Worm (Caenorhabditis elegans) whole organism, L1 larva: ENCODE data around the gene grd-9.
A peak's percentile ranks its signal among the peaks of the same experiment; 100 is the strongest.

Experiments
- Y116A8C.19 ChIP-seq: sonication (generic microtip); optimal IDR thresholded peaks from 2 replicates; lab custom pipeline; 2016; ENCODE audit warnings: missing compliant biosample characterization, missing genetic modification characterization, borderline replicate concordance
- alr-1 ChIP-seq: fragments of 200-800 bp; sonication (Bioruptor generic); optimal IDR thresholded peaks from 2 replicates; lab custom pipeline; 2018; ENCODE audit warnings: borderline replicate concordance, mild to moderate bottlenecking, missing genetic modification characterization, missing compliant biosample characterization
- aly-2 ChIP-seq: fragments of 150-350 bp; optimal IDR thresholded peaks from 2 replicates; lab custom pipeline; 2014; ENCODE audit warnings: missing biosample characterization, missing genetic modification characterization
- blmp-1 ChIP-seq: fragments of 150-350 bp; optimal IDR thresholded peaks from 2 replicates; lab custom pipeline; 2014; ENCODE audit warnings: missing biosample characterization, missing genetic modification characterization
- ceh-63 ChIP-seq: fragments of 200-800 bp; sonication (Bioruptor generic); optimal IDR thresholded peaks from 2 replicates; lab custom pipeline; 2018; ENCODE audit warnings: mild to moderate bottlenecking, missing genetic modification characterization, missing compliant biosample characterization
- ceh-8 ChIP-seq: fragments of 200-800 bp; sonication (Bioruptor generic); optimal IDR thresholded peaks from 2 replicates; lab custom pipeline; 2018; ENCODE audit warnings: mild to moderate bottlenecking, missing genetic modification characterization, moderate library complexity, missing compliant biosample characterization
- ceh-82 ChIP-seq, 3 experiments: fragments of 150-350 bp in 1 of 3; sonication (generic microtip) in 2 of 3; optimal IDR thresholded peaks; 2 replicates each; lab custom pipeline; 2014 to 2017; ENCODE audit warnings: missing biosample characterization in 3 of 3, missing genetic modification characterization in 3 of 3
- ceh-90 ChIP-seq: sonication (generic microtip); optimal IDR thresholded peaks from 2 replicates; lab custom pipeline; 2016; ENCODE audit warnings: missing genetic modification characterization, missing compliant biosample characterization
- ces-1 ChIP-seq: fragments of 150-350 bp; optimal IDR thresholded peaks from 2 replicates; lab custom pipeline; 2014; ENCODE audit warnings: missing biosample characterization, missing genetic modification reagents, missing genetic modification characterization
- dsc-1 ChIP-seq: sonication (generic microtip); optimal IDR thresholded peaks from 2 replicates; lab custom pipeline; 2016; ENCODE audit warnings: mild to moderate bottlenecking, missing genetic modification characterization, missing compliant biosample characterization
- efl-1 ChIP-seq, 4 experiments: fragments of 150-350 bp; optimal IDR thresholded peaks in 3 of 4; peaks in 1 of 4; 1 replicate in 1 of 4; 2 replicates in 3 of 4; lab custom pipeline; 2014; ENCODE audit warnings: missing biosample characterization in 2 of 4, missing genetic modification characterization in 2 of 4, missing genetic modification reagents in 2 of 4
- efl-3 ChIP-seq: fragments of 200-800 bp; sonication (Bioruptor generic); optimal IDR thresholded peaks from 2 replicates; lab custom pipeline; 2018; ENCODE audit warnings: mild to moderate bottlenecking, missing genetic modification characterization, missing compliant biosample characterization
- egl-13 ChIP-seq: sonication (generic microtip); optimal IDR thresholded peaks from 2 replicates; lab custom pipeline; 2016; ENCODE audit warnings: missing genotype, missing genetic modification reagents, missing genetic modification characterization, missing compliant biosample characterization
- egl-27 ChIP-seq, 2 experiments: fragments of 150-350 bp in 1 of 2; sonication (generic microtip); optimal IDR thresholded peaks; 3 replicates each; lab custom pipeline; 2017 to 2018; ENCODE audit warnings: missing biosample characterization in 2 of 2, missing genetic modification characterization in 2 of 2, missing genetic modification reagents in 2 of 2
- elt-2 ChIP-seq: sonication (generic microtip); optimal IDR thresholded peaks from 2 replicates; lab custom pipeline; 2016; ENCODE audit warnings: missing genetic modification characterization, mild to moderate bottlenecking, inconsistent platforms, missing compliant biosample characterization, missing genetic modification reagents
- fkh-4 ChIP-seq: sonication (generic microtip); optimal IDR thresholded peaks from 2 replicates; lab custom pipeline; 2016; ENCODE audit warnings: missing compliant biosample characterization, missing genetic modification characterization, borderline replicate concordance
- fkh-8 ChIP-seq: sonication (generic microtip); optimal IDR thresholded peaks from 2 replicates; lab custom pipeline; 2016; ENCODE audit warnings: mild to moderate bottlenecking, missing genetic modification characterization, missing compliant biosample characterization
- hlh-4 ChIP-seq: sonication (generic microtip); optimal IDR thresholded peaks from 2 replicates; lab custom pipeline; 2016; ENCODE audit warnings: mild to moderate bottlenecking, missing genetic modification characterization, missing compliant biosample characterization
- isw-1 ChIP-seq: fragments of 200-800 bp; sonication (Bioruptor generic); IDR thresholded peaks from 2 replicates; pipeline ENCODE4 v1.3.6; 2022; ENCODE audit warnings: missing genetic modification characterization, missing compliant biosample characterization
- lin-14 ChIP-seq: fragments of 200-800 bp; sonication (Bioruptor generic); optimal IDR thresholded peaks from 2 replicates; lab custom pipeline; 2018; ENCODE audit warnings: mild to moderate bottlenecking, missing genetic modification characterization, moderate library complexity, missing compliant biosample characterization
- lin-35 ChIP-seq, 2 experiments: fragments of 150-350 bp; optimal IDR thresholded peaks; 2 replicates each; lab custom pipeline; 2014; ENCODE audit warnings: missing biosample characterization in 2 of 2, missing genetic modification characterization in 2 of 2, missing genetic modification reagents in 2 of 2
- lin-39 ChIP-seq: fragments of 150-350 bp; optimal IDR thresholded peaks from 2 replicates; lab custom pipeline; 2014; ENCODE audit warnings: missing biosample characterization, missing genetic modification reagents, missing genetic modification characterization
- lir-3 ChIP-seq: sonication (generic microtip); optimal IDR thresholded peaks from 2 replicates; lab custom pipeline; 2016; ENCODE audit warnings: mild to moderate bottlenecking, missing genetic modification characterization, moderate library complexity, missing compliant biosample characterization; ENCODE audit not compliant: poor library complexity
- lsy-2 ChIP-seq, 2 experiments: fragments of 150-350 bp; optimal IDR thresholded peaks; 2 replicates each; lab custom pipeline; 2014; ENCODE audit warnings: missing biosample characterization in 2 of 2, missing genetic modification characterization in 2 of 2
- mdl-1 ChIP-seq, 2 experiments: fragments of 150-350 bp; optimal IDR thresholded peaks; 2 replicates each; lab custom pipeline; 2014 to 2017; ENCODE audit warnings: missing biosample characterization in 2 of 2, missing genetic modification characterization in 2 of 2, inconsistent platforms in 1 of 2
- nhr-12 ChIP-seq: sonication (generic microtip); optimal IDR thresholded peaks from 2 replicates; lab custom pipeline; 2017; ENCODE audit warnings: missing biosample characterization, missing genetic modification characterization
- nhr-19 ChIP-seq: fragments of 200-800 bp; sonication (Bioruptor generic); conservative IDR thresholded peaks from 2 replicates; pipeline ENCODE4 v1.3.6; 2022; ENCODE audit warnings: missing genetic modification characterization, missing compliant biosample characterization
- nhr-20 ChIP-seq: sonication (generic microtip); optimal IDR thresholded peaks from 2 replicates; lab custom pipeline; 2016; ENCODE audit warnings: mild to moderate bottlenecking, missing genetic modification characterization, missing compliant biosample characterization
- nhr-237 ChIP-seq: fragments of 150-350 bp; optimal IDR thresholded peaks from 2 replicates; lab custom pipeline; 2014; ENCODE audit warnings: missing biosample characterization, missing genetic modification characterization
- nhr-28 ChIP-seq: fragments of 150-350 bp; optimal IDR thresholded peaks from 2 replicates; lab custom pipeline; 2014; ENCODE audit warnings: missing biosample characterization, missing genetic modification characterization
- nhr-47 ChIP-seq: sonication (generic microtip); optimal IDR thresholded peaks from 2 replicates; lab custom pipeline; 2016; ENCODE audit warnings: mild to moderate bottlenecking, missing genetic modification characterization, moderate library complexity, missing compliant biosample characterization
- nhr-71 ChIP-seq: sonication (generic microtip); optimal IDR thresholded peaks from 2 replicates; lab custom pipeline; 2016; ENCODE audit warnings: mild to moderate bottlenecking, missing genetic modification characterization, moderate library complexity, missing compliant biosample characterization
- nhr-77 ChIP-seq: fragments of 150-350 bp; optimal IDR thresholded peaks from 2 replicates; lab custom pipeline; 2014; ENCODE audit warnings: missing biosample characterization, missing genetic modification characterization
- nhr-84 ChIP-seq: sonication (generic microtip); optimal IDR thresholded peaks from 2 replicates; lab custom pipeline; 2017; ENCODE audit warnings: missing biosample characterization, missing genetic modification characterization
- nhr-85 ChIP-seq: sonication (generic microtip); peaks from one replicate; lab custom pipeline; 2016; ENCODE audit warnings: missing genetic modification characterization, inconsistent platforms, missing compliant biosample characterization
- nhr-90 ChIP-seq: sonication (generic microtip); optimal IDR thresholded peaks from 2 replicates; lab custom pipeline; 2016; ENCODE audit warnings: mild to moderate bottlenecking, missing genetic modification characterization, missing compliant biosample characterization; ENCODE audit not compliant: poor library complexity
- pag-3 ChIP-seq: sonication (generic microtip); optimal IDR thresholded peaks from 2 replicates; lab custom pipeline; 2017; ENCODE audit warnings: missing genetic modification characterization, mild to moderate bottlenecking, missing compliant biosample characterization, antibody characterized with exemption, borderline replicate concordance; ENCODE audit not compliant: insufficient read depth
- pax-3 ChIP-seq: fragments of 200-800 bp; sonication (Bioruptor generic); optimal IDR thresholded peaks from 2 replicates; lab custom pipeline; 2018; ENCODE audit warnings: mild to moderate bottlenecking, missing genetic modification characterization, moderate library complexity, missing compliant biosample characterization
- rnt-1 ChIP-seq: sonication (generic microtip); optimal IDR thresholded peaks from 2 replicates; lab custom pipeline; 2016; ENCODE audit warnings: mild to moderate bottlenecking, missing genetic modification characterization, moderate library complexity, missing compliant biosample characterization
- skn-1 ChIP-seq: fragments of 150-350 bp; optimal IDR thresholded peaks from 2 replicates; lab custom pipeline; 2014; ENCODE audit warnings: missing biosample characterization, missing genetic modification characterization
- snpc-4 ChIP-seq: fragments of 150-350 bp; optimal IDR thresholded peaks from 2 replicates; lab custom pipeline; 2014; ENCODE audit warnings: missing biosample characterization, missing genetic modification characterization
- sup-37 ChIP-seq: fragments of 200-800 bp; sonication (Bioruptor generic); optimal IDR thresholded peaks from 2 replicates; lab custom pipeline; 2018; ENCODE audit warnings: mild to moderate bottlenecking, missing genetic modification characterization, missing compliant biosample characterization
- tlp-1 ChIP-seq: fragments of 150-350 bp; optimal IDR thresholded peaks from 2 replicates; lab custom pipeline; 2014; ENCODE audit warnings: missing biosample characterization, missing genetic modification characterization
- unc-30 ChIP-seq: sonication (generic microtip); optimal IDR thresholded peaks from 2 replicates; lab custom pipeline; 2017; ENCODE audit warnings: missing biosample characterization, missing genetic modification characterization
- unc-62 ChIP-seq: fragments of 150-350 bp; optimal IDR thresholded peaks from 2 replicates; lab custom pipeline; 2014; ENCODE audit warnings: missing biosample characterization, missing genetic modification reagents, missing genetic modification characterization
- unc-86 ChIP-seq: sonication (generic microtip); optimal IDR thresholded peaks from 2 replicates; lab custom pipeline; 2016; ENCODE audit warnings: missing genetic modification characterization, missing compliant biosample characterization
- vab-15 ChIP-seq: sonication (generic microtip); optimal IDR thresholded peaks from 2 replicates; lab custom pipeline; 2017; ENCODE audit warnings: missing genotype, mild to moderate bottlenecking, missing genetic modification characterization, missing compliant biosample characterization
- zag-1 ChIP-seq: fragments of 150-350 bp; optimal IDR thresholded peaks from 2 replicates; lab custom pipeline; 2014; ENCODE audit warnings: missing biosample characterization, missing genetic modification characterization
- zip-4 ChIP-seq: fragments of 200-800 bp; sonication (Bioruptor generic); optimal IDR thresholded peaks from 2 replicates; lab custom pipeline; 2018; ENCODE audit warnings: mild to moderate bottlenecking, missing genetic modification characterization, moderate library complexity, missing compliant biosample characterization
- ztf-4 ChIP-seq: fragments of 150-350 bp; optimal IDR thresholded peaks from 2 replicates; lab custom pipeline; 2014; ENCODE audit warnings: missing biosample characterization, missing genetic modification characterization

Gene grd-9

DNA sequence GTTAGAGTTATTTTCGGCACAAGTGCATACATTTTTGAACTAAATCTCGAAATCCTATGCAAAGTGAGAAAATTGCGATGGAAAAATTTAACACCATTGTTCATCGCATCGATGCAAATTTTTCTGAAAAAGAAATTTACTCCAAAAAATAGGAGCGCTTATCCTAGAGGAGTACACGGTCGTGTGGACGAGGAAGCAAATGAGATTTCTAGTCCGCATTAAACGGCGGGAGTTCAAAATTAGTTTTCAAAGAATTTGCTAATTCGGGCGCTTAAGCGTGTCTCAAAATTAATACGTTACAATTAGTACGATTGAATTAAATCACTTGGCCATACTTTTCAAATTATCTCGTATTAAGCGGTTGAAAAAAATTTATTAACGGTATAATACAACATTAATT is 22.6 kb downstream of the grd-9 start, which contains the start of gene lrpr-1 (continued):
- no peak for TF ChIP-seq egl-27 (tag; optimal IDR thresholded peaks at IDR 0.05; lab: Kevin White, UChicago)
- no peak for TF ChIP-seq pag-3 (tag; lab: Kevin White, UChicago)
- peak; percentile 36 for TF ChIP-seq nhr-77
- TF ChIP-seq nhr-85 (tag; lab: Kevin White, UChicago) = peak; percentile 98
- TF ChIP-seq unc-62 (GFP tag; lab: Kevin White, UChicago) = no peak
- peak; percentile 57 for TF ChIP-seq blmp-1
- TF ChIP-seq rnt-1 (tag; lab: Kevin White, UChicago) = peak; percentile 100
- TF ChIP-seq ceh-63 = peak; percentile 92
- peak; percentile 96 for TF ChIP-seq egl-13 (tag; lab: Kevin White, UChicago)
- peak; percentile 97 for TF ChIP-seq nhr-47 (tag; lab: Kevin White, UChicago)
- peak; percentile 43 for TF ChIP-seq vab-15
- peak; percentile 75 for TF ChIP-seq sup-37
- TF ChIP-seq nhr-237 (tag; lab: Kevin White, UChicago) = peak; percentile 45
- peak; percentile 93 for TF ChIP-seq nhr-20 (tag; lab: Kevin White, UChicago)
- TF ChIP-seq unc-30 (tag; lab: Kevin White, UChicago) = no peak
- peak; percentile 71 to 82 (median 78) for TF ChIP-seq ceh-82 (tag; optimal IDR thresholded peaks at IDR 0.05; lab: Kevin White, UChicago)
- no peak for TF ChIP-seq nhr-12 (tag; lab: Kevin White, UChicago)
- peak; percentile 99 for TF ChIP-seq lin-35 (GFP tag; optimal IDR thresholded peaks at IDR 0.05; lab: Kevin White, UChicago)
- peak; percentile 98 for TF ChIP-seq lir-3 (tag; lab: Kevin White, UChicago)
- TF ChIP-seq skn-1 (tag; lab: Kevin White, UChicago) = peak; percentile 66
- TF ChIP-seq efl-3 (GFP tag; lab: Kevin White, UChicago) = peak; percentile 90
- TF ChIP-seq lin-39 (tag; lab: Kevin White, UChicago) = peak; percentile 69
- peak; percentile 59 for TF ChIP-seq snpc-4 (tag; lab: Kevin White, UChicago)
- peak; percentile 68 for TF ChIP-seq aly-2 (tag; lab: Kevin White, UChicago)
- TF ChIP-seq dsc-1 (tag; lab: Kevin White, UChicago) = peak; percentile 98
- peak; percentile 86 for TF ChIP-seq fkh-8
- TF ChIP-seq mdl-1 (tag; optimal IDR thresholded peaks at IDR 0.05; lab: Kevin White, UChicago) = peak in 1 of 2 experiments; percentile 68
- no peak for TF ChIP-seq nhr-28
- peak; percentile 86 for TF ChIP-seq unc-86
- peak; percentile 77 for TF ChIP-seq ceh-8 (GFP tag; lab: Kevin White, UChicago)
- TF ChIP-seq nhr-84 = no peak
- peak; percentile 89 for TF ChIP-seq elt-2 (tag; lab: Kevin White, UChicago)
- peak; percentile 85 to 87 for TF ChIP-seq lsy-2 (tag; optimal IDR thresholded peaks at IDR 0.05; lab: Kevin White, UChicago)
- peak; percentile 100 for TF ChIP-seq fkh-4 (tag; lab: Kevin White, UChicago)
- peak; percentile 96 for TF ChIP-seq Y116A8C.19 (tag; lab: Kevin White, UChicago)
- TF ChIP-seq zip-4 (GFP tag; lab: Kevin White, UChicago) = peak; percentile 86
- TF ChIP-seq ceh-90 (tag; lab: Kevin White, UChicago) = peak; percentile 99
- no peak for TF ChIP-seq zag-1 (tag; lab: Kevin White, UChicago)
- peak; percentile 71 for TF ChIP-seq hlh-4 (tag; lab: Kevin White, UChicago)
- TF ChIP-seq efl-1 (optimal IDR thresholded peaks at IDR 0.05; lab: Kevin White, UChicago) = peak; percentile 99
- TF ChIP-seq efl-1 (GFP tag; optimal IDR thresholded peaks at IDR 0.05 in 1 of 2; lab: Kevin White, UChicago) = peak; percentile 98 to 100
- peak; percentile 97 for TF ChIP-seq nhr-90 (tag; lab: Kevin White, UChicago)
- TF ChIP-seq ces-1 (GFP tag; lab: Kevin White, UChicago) = no peak
- no peak for TF ChIP-seq alr-1 (tag; lab: Kevin White, UChicago)
- TF ChIP-seq isw-1 (GFP tag; lab: Robert Waterston, UW) = peak; percentile 86
- peak; percentile 96 for TF ChIP-seq nhr-71 (tag; lab: Kevin White, UChicago)
- peak; percentile 93 for TF ChIP-seq nhr-19 (GFP tag; lab: Robert Waterston, UW)
- TF ChIP-seq ztf-4 = no peak
- TF ChIP-seq pax-3 (tag; lab: Kevin White, UChicago) = peak; percentile 97
- peak; percentile 86 for TF ChIP-seq lin-14 (GFP tag; lab: Kevin White, UChicago)
- TF ChIP-seq tlp-1 (tag; lab: Kevin White, UChicago) = no peak
